Fruit fly (Drosophila melanogaster): Measurements from ENCODE around the gene CG4766.

CG4766 gene

dm6 chrX:5969860-5970665, 30.5 kb downstream of the CG4766 start (continued):
- TF ChIP-seq dm (GFP tag; optimal IDR thresholded peaks at IDR 0.05) (no peak), rib (GFP tag; IDR thresholded peaks at IDR 0.05) (no peak), gsb-n (tag; optimal IDR thresholded peaks at IDR 0.05) (no peak), CG11560 (tag; IDR thresholded peaks at IDR 0.05) (no peak), E2f1 (GFP tag; IDR thresholded peaks at IDR 0.05) (peak; percentile 49), CrebB (tag; optimal IDR thresholded peaks at IDR 0.05) (no peak), NC2β (GFP tag; optimal IDR thresholded peaks at IDR 0.05) (no peak), Aef1 (GFP tag; IDR thresholded peaks at IDR 0.05) (peak; percentile 52; the same call in 2 of the 3 replicates), sob (GFP tag; IDR thresholded peaks at IDR 0.05) (no peak; the same call in 1 of the 2 replicates), CG8290 (GFP tag; optimal IDR thresholded peaks at IDR 0.05) (peak; percentile 41), CG8290 (tag; optimal IDR thresholded peaks at IDR 0.05) (no peak), CG6791 (GFP tag; IDR thresholded peaks at IDR 0.05; ENCODE audit: partially characterized antibody) (no peak), CG30403 (GFP tag; optimal IDR thresholded peaks at IDR 0.05) (peak; percentile 49), CG3995 (GFP tag; optimal IDR thresholded peaks at IDR 0.05) (no peak), en (GFP tag; optimal IDR thresholded peaks at IDR 0.05) (no peak), tna (GFP tag; IDR thresholded peaks at IDR 0.05; ENCODE audit: partially characterized antibody) (no peak), CG7786 (GFP tag; optimal IDR thresholded peaks at IDR 0.05) (no peak), ab (GFP tag; optimal IDR thresholded peaks at IDR 0.05) (no peak), CG15601 (tag; optimal IDR thresholded peaks at IDR 0.05) (peak; percentile 22), nmo (GFP tag; optimal IDR thresholded peaks at IDR 0.05) (peak; percentile 55), CG17385 (GFP tag; optimal IDR thresholded peaks at IDR 0.05) (peak; percentile 28), odd (GFP tag; optimal IDR thresholded peaks at IDR 0.05) (peak; percentile 1), Rfx (GFP tag; IDR thresholded peaks at IDR 0.05) (peak; percentile 44), slp2 (GFP tag; optimal IDR thresholded peaks at IDR 0.05) (no peak), Atf-2 (GFP tag; optimal IDR thresholded peaks at IDR 0.05) (no peak), CG4730 (GFP tag; IDR thresholded peaks at IDR 0.05) (peak; percentile 25; the same call in 1 of the 2 replicates), eve (GFP tag; optimal IDR thresholded peaks at IDR 0.05) (peak in 1 of 2 experiments; percentile 16), gce (GFP tag; IDR thresholded peaks at IDR 0.05) (no peak), p53 (GFP tag; optimal IDR thresholded peaks at IDR 0.05) (no peak), CG12769 (tag; optimal IDR thresholded peaks at IDR 0.05) (peak; percentile 3), z (GFP tag; IDR thresholded peaks at IDR 0.05) (peak; percentile 86), CG8924 (tag; optimal IDR thresholded peaks at IDR 0.05) (peak; percentile 69), NC2α (GFP tag; optimal IDR thresholded peaks at IDR 0.05) (no peak), HLH54F (GFP tag; optimal IDR thresholded peaks at IDR 0.05) (no peak), CG16779 (GFP tag; IDR thresholded peaks at IDR 0.05) (no peak), prd (optimal IDR thresholded peaks at IDR 0.05) (no peak), prd (GFP tag; IDR thresholded peaks at IDR 0.05) (peak; percentile 58), CG17912 (GFP tag; optimal IDR thresholded peaks at IDR 0.05) (no peak), CG12071 (GFP tag; optimal IDR thresholded peaks at IDR 0.05) (no peak), sim (GFP tag; IDR thresholded peaks at IDR 0.05) (peak; percentile 21; the same call in 1 of the 2 replicates), mld (GFP tag; IDR thresholded peaks at IDR 0.05; ENCODE audit: partially characterized antibody) (no peak), TFAM (GFP tag; optimal IDR thresholded peaks at IDR 0.05) (no peak), jing (GFP tag; optimal IDR thresholded peaks at IDR 0.05) (no peak), salm (tag; optimal IDR thresholded peaks at IDR 0.05) (no peak), C15 (GFP tag; IDR thresholded peaks at IDR 0.05) (no peak), Dbx (GFP tag; IDR thresholded peaks at IDR 0.05) (no peak), slou (GFP tag; optimal IDR thresholded peaks at IDR 0.05) (peak; percentile 7), so (GFP tag; IDR thresholded peaks at IDR 0.05) (0 out of 3 replicates have a peak, but pooled peaks have one; percentile 9), ase (GFP tag; IDR thresholded peaks at IDR 0.05) (no peak), CG2202 (tag; optimal IDR thresholded peaks at IDR 0.05) (peak; percentile 11), CG4360 (GFP tag; IDR thresholded peaks at IDR 0.05) (peak; percentile 85)

Measured in whole organism, embryonic.